Worm (Caenorhabditis elegans) whole organism, young adult: ENCODE measurements around the gene elo-6.

Experiments
- D2030.7 ChIP-seq: fragments of 200-800 bp; sonication (Bioruptor generic); IDR thresholded peaks from 2 replicates; pipeline ENCODE4 v1.3.6; 2022; ENCODE audit warnings: missing genetic modification reagents, missing genetic modification characterization, missing compliant biosample characterization
- F22D6.2 ChIP-seq: sonication (generic microtip); optimal IDR thresholded peaks from 2 replicates; lab custom pipeline; 2016; ENCODE audit warnings: mild to moderate bottlenecking, missing genetic modification characterization, missing compliant biosample characterization
- F52B5.7 ChIP-seq: sonication (generic microtip); optimal IDR thresholded peaks from 2 replicates; lab custom pipeline; 2016; ENCODE audit warnings: mild to moderate bottlenecking, missing genetic modification characterization, missing compliant biosample characterization
- F55B11.4 ChIP-seq: sonication (generic microtip); optimal IDR thresholded peaks from 2 replicates; lab custom pipeline; 2016; ENCODE audit warnings: missing compliant biosample characterization, missing genetic modification characterization, borderline replicate concordance; ENCODE audit not compliant: insufficient read depth
- T07F8.4 ChIP-seq: sonication (generic microtip); optimal IDR thresholded peaks from 2 replicates; lab custom pipeline; 2016; ENCODE audit warnings: mild to moderate bottlenecking, missing genetic modification characterization, moderate library complexity, missing compliant biosample characterization
- Y53F4B.3 ChIP-seq: fragments of 200-800 bp; sonication (Bioruptor generic); IDR thresholded peaks from 2 replicates; pipeline ENCODE4 v1.3.6; 2022; ENCODE audit warnings: missing genetic modification reagents, missing genetic modification characterization, missing compliant biosample characterization
- Y53G8AR.9 ChIP-seq: fragments of 200-800 bp; sonication (Bioruptor generic); conservative IDR thresholded peaks from 2 replicates; pipeline ENCODE4 v1.3.6; 2022; ENCODE audit warnings: missing genetic modification reagents, missing genetic modification characterization, missing compliant biosample characterization
- Y56A3A.18 ChIP-seq: fragments of 200-800 bp; sonication (Bioruptor generic); IDR thresholded peaks from 2 replicates; pipeline ENCODE4 v1.3.6; 2022; ENCODE audit warnings: missing genetic modification reagents, missing genetic modification characterization, missing compliant biosample characterization
- Y67H2A.10 ChIP-seq: fragments of 200-800 bp; sonication (Bioruptor generic); conservative IDR thresholded peaks from 2 replicates; pipeline ENCODE4 v1.3.6; 2022; ENCODE audit warnings: missing genetic modification reagents, missing genetic modification characterization, missing compliant biosample characterization
- akir-1 ChIP-seq: fragments of 200-800 bp; sonication (Bioruptor generic); optimal IDR thresholded peaks from 2 replicates; lab custom pipeline; 2018; ENCODE audit warnings: mild to moderate bottlenecking, missing genetic modification characterization, moderate library complexity, missing compliant biosample characterization
- aptf-3 ChIP-seq: fragments of 200-800 bp; sonication (Bioruptor generic); IDR thresholded peaks from 2 replicates; pipeline ENCODE4 v1.3.6; 2022; ENCODE audit warnings: missing genetic modification characterization, missing compliant biosample characterization
- attf-6 ChIP-seq: fragments of 200-800 bp; sonication (Bioruptor generic); IDR thresholded peaks from 2 replicates; pipeline ENCODE4 v1.3.6; 2022; ENCODE audit warnings: missing genetic modification reagents, missing genetic modification characterization, missing compliant biosample characterization
- ccch-3 ChIP-seq: fragments of 200-800 bp; sonication (Bioruptor generic); optimal IDR thresholded peaks from 2 replicates; lab custom pipeline; 2018; ENCODE audit warnings: mild to moderate bottlenecking, missing genetic modification characterization, missing compliant biosample characterization
- cebp-2 ChIP-seq: fragments of 200-800 bp; sonication (Bioruptor generic); IDR thresholded peaks from 2 replicates; pipeline ENCODE4 v1.3.6; 2022; ENCODE audit warnings: missing genetic modification characterization, missing compliant biosample characterization
- ceh-40 ChIP-seq: fragments of 200-800 bp; sonication (Bioruptor generic); IDR thresholded peaks from 2 replicates; pipeline ENCODE4 v1.3.6; 2022; ENCODE audit warnings: missing genetic modification characterization, missing compliant biosample characterization
- chd-7 ChIP-seq: sonication (generic microtip); optimal IDR thresholded peaks from 2 replicates; lab custom pipeline; 2016; ENCODE audit warnings: mild to moderate bottlenecking, missing genetic modification characterization, moderate library complexity, missing compliant biosample characterization
- dpff-1 ChIP-seq: sonication (generic microtip); optimal IDR thresholded peaks from 2 replicates; lab custom pipeline; 2017; ENCODE audit warnings: mild to moderate bottlenecking, missing genetic modification characterization, missing compliant biosample characterization
- dpl-1 ChIP-seq: fragments of 150-350 bp; optimal IDR thresholded peaks from 2 replicates; lab custom pipeline; 2014; ENCODE audit warnings: missing biosample characterization, missing genetic modification reagents, missing genetic modification characterization
- efl-1 ChIP-seq: fragments of 150-350 bp; optimal IDR thresholded peaks from 2 replicates; lab custom pipeline; 2014; ENCODE audit warnings: missing biosample characterization, missing genetic modification reagents, missing genetic modification characterization
- ekl-4 ChIP-seq: fragments of 200-800 bp; sonication (Bioruptor generic); IDR thresholded peaks from 2 replicates; pipeline ENCODE4 v1.3.6; 2022; ENCODE audit warnings: missing genetic modification reagents, missing genetic modification characterization, missing compliant biosample characterization
- fkh-3 ChIP-seq: sonication (generic microtip); optimal IDR thresholded peaks from 2 replicates; lab custom pipeline; 2016; ENCODE audit warnings: mild to moderate bottlenecking, missing genetic modification characterization, missing compliant biosample characterization
- him-1 ChIP-seq: sonication (generic microtip); optimal IDR thresholded peaks from 2 replicates; lab custom pipeline; 2016; ENCODE audit warnings: missing genotype, missing genetic modification reagents, missing genetic modification characterization, missing compliant biosample characterization
- lin-40 ChIP-seq: sonication (generic microtip); optimal IDR thresholded peaks from 2 replicates; lab custom pipeline; 2016; ENCODE audit warnings: missing genetic modification characterization, mild to moderate bottlenecking, missing compliant biosample characterization, missing genotype, missing genetic modification reagents
- lsl-1 ChIP-seq: fragments of 200-800 bp; sonication (Bioruptor generic); optimal IDR thresholded peaks from 2 replicates; lab custom pipeline; 2018; ENCODE audit warnings: mild to moderate bottlenecking, missing genetic modification characterization, moderate library complexity, missing compliant biosample characterization
- madf-3 ChIP-seq: fragments of 200-800 bp; sonication (Bioruptor generic); IDR thresholded peaks from 2 replicates; pipeline ENCODE4 v1.3.6; 2022; ENCODE audit warnings: missing genetic modification reagents, missing genetic modification characterization, missing compliant biosample characterization
- mcd-1 ChIP-seq: fragments of 200-800 bp; sonication (Bioruptor generic); IDR thresholded peaks from 2 replicates; pipeline ENCODE4 v1.3.6; 2022; ENCODE audit warnings: missing genetic modification reagents, missing genetic modification characterization, missing compliant biosample characterization
- mxl-1 ChIP-seq: sonication (generic microtip); optimal IDR thresholded peaks from 2 replicates; lab custom pipeline; 2016; ENCODE audit warnings: missing genetic modification characterization, missing compliant biosample characterization
- nfya-2 ChIP-seq: fragments of 200-800 bp; sonication (Bioruptor generic); IDR thresholded peaks from 2 replicates; pipeline ENCODE4 v1.3.6; 2022; ENCODE audit warnings: missing genetic modification reagents, missing genetic modification characterization, missing compliant biosample characterization
- nhr-179 ChIP-seq: sonication (generic microtip); optimal IDR thresholded peaks from 2 replicates; lab custom pipeline; 2016; ENCODE audit warnings: mild to moderate bottlenecking, missing genetic modification characterization, missing compliant biosample characterization
- snpc-1.3 ChIP-seq: sonication (generic microtip); optimal IDR thresholded peaks from 2 replicates; lab custom pipeline; 2017; ENCODE audit warnings: missing genetic modification characterization, mild to moderate bottlenecking, missing compliant biosample characterization, antibody characterized with exemption, moderate library complexity, missing genotype, missing genetic modification reagents; ENCODE audit not compliant: insufficient read depth
- snpc-3.4 ChIP-seq: sonication (generic microtip); optimal IDR thresholded peaks from 2 replicates; lab custom pipeline; 2017; ENCODE audit warnings: missing genetic modification characterization, mild to moderate bottlenecking, missing compliant biosample characterization, antibody characterized with exemption, moderate library complexity, missing genotype, missing genetic modification reagents
- snpc-4 ChIP-seq, 5 experiments: fragments of 150-350 bp in 1 of 5; sonication (generic microtip) in 4 of 5; optimal IDR thresholded peaks; 2 replicates each; lab custom pipeline; 2014 to 2018; ENCODE audit warnings: missing genetic modification characterization in 5 of 5, missing biosample characterization in 3 of 5, antibody characterized with exemption in 2 of 5, mild to moderate bottlenecking in 2 of 5, missing compliant biosample characterization in 2 of 5, missing genotype in 2 of 5, moderate library complexity in 2 of 5, missing genetic modification reagents in 1 of 5
- tbp1 ChIP-seq: fragments of 200-800 bp; sonication (Bioruptor generic); optimal IDR thresholded peaks from 2 replicates; lab custom pipeline; 2018; ENCODE audit warnings: mild to moderate bottlenecking, missing genetic modification characterization, missing compliant biosample characterization
- ztf-18 ChIP-seq: sonication (generic microtip); optimal IDR thresholded peaks from 2 replicates; lab custom pipeline; 2016; ENCODE audit warnings: missing genotype, mild to moderate bottlenecking, missing genetic modification characterization, missing compliant biosample characterization
- ztf-22 ChIP-seq: fragments of 200-800 bp; sonication (Bioruptor generic); optimal IDR thresholded peaks from 2 replicates; lab custom pipeline; 2018; ENCODE audit warnings: mild to moderate bottlenecking, missing genetic modification characterization, moderate library complexity, missing compliant biosample characterization
- ztf-6 ChIP-seq: fragments of 200-800 bp; sonication (Bioruptor generic); IDR thresholded peaks from 2 replicates; pipeline ENCODE4 v1.3.6; 2022; ENCODE audit warnings: missing genetic modification reagents, missing genetic modification characterization, missing compliant biosample characterization

The elo-6 gene

ce11 chrIV:5360533-5360932 is 27.8 kb downstream of the elo-6 start, which contains the start of gene F41H10.5:
Gene F41H10.5 (plus strand): TSS chrIV:5360907.
- TF ChIP-seq snpc-1.3 (tag; lab: Kevin White, UChicago), result no peak
- TF ChIP-seq nhr-179, result no peak
- TF ChIP-seq madf-3 (GFP tag; lab: Robert Waterston, UW), result no peak
- TF ChIP-seq aptf-3, result no peak
- TF ChIP-seq ztf-22, result no peak
- no peak for TF ChIP-seq ccch-3 (GFP tag; lab: Kevin White, UChicago)
- TF ChIP-seq Y53G8AR.9 (GFP tag; lab: Robert Waterston, UW), result no peak
- no peak for TF ChIP-seq chd-7 (tag; lab: Kevin White, UChicago)
- TF ChIP-seq lin-40 (tag; lab: Kevin White, UChicago), result no peak
- TF ChIP-seq ztf-18, result no peak
- TF ChIP-seq nfya-2 (GFP tag; lab: Robert Waterston, UW), result no peak
- TF ChIP-seq ztf-6 (GFP tag; lab: Robert Waterston, UW), result no peak
- no peak for TF ChIP-seq ceh-40
- no peak for TF ChIP-seq him-1 (tag; lab: Kevin White, UChicago)
- TF ChIP-seq fkh-3 (tag; lab: Kevin White, UChicago), result no peak
- no peak for TF ChIP-seq D2030.7
- TF ChIP-seq F22D6.2, result no peak

- TF ChIP-seq Y53F4B.3 (GFP tag; lab: Robert Waterston, UW) (no peak), nhr-179 (no peak), dpff-1 (tag; lab: Kevin White, UChicago) (no peak), T07F8.4 (tag; lab: Kevin White, UChicago) (no peak), attf-6 (GFP tag; lab: Robert Waterston, UW) (no peak), akir-1 (GFP tag; lab: Kevin White, UChicago) (no peak), Y56A3A.18 (GFP tag; lab: Robert Waterston, UW) (no peak)
Measured at ce11 chrIV:5354564-5354963, 33.8 kb downstream of the elo-6 start.

- TF ChIP-seq F52B5.7 (tag; lab: Kevin White, UChicago) (no peak), efl-1 (GFP tag; lab: Kevin White, UChicago) (peak; percentile 61), D2030.7 (no peak), mxl-1 (tag; lab: Kevin White, UChicago) (no peak), ztf-6 (GFP tag; lab: Robert Waterston, UW) (no peak), mcd-1 (GFP tag; lab: Robert Waterston, UW) (peak; percentile 69), tbp1 (GFP tag; lab: Kevin White, UChicago) (peak; percentile 24), Y67H2A.10 (GFP tag; lab: Robert Waterston, UW) (no peak), snpc-4 (GFP tag; optimal IDR thresholded peaks at IDR 0.05; lab: Kevin White, UChicago) (no peak), snpc-4 (tag; optimal IDR thresholded peaks at IDR 0.05; lab: Kevin White, UChicago) (peak in 3 of 4 experiments; percentile 59 to 80 (median 72)), snpc-3.4 (tag; lab: Kevin White, UChicago) (peak; percentile 10), lsl-1 (peak; percentile 56), ekl-4 (GFP tag; lab: Robert Waterston, UW) (no peak), dpl-1 (GFP tag; lab: Kevin White, UChicago) (peak; percentile 8), cebp-2 (GFP tag; lab: Robert Waterston, UW) (no peak), F55B11.4 (tag; lab: Kevin White, UChicago) (no peak)
Measured at ce11 chrIV:5354124-5354523, 34.2 kb downstream of the elo-6 start, which contains the start of gene Y4C6B.1. Gene Y4C6B.1 (plus strand): TSS chrIV:5354488.
